Worm (Caenorhabditis elegans) whole organism, early embryonic: ENCODE data around the gene F44E5.1.

Experiments used
- B0310.2 ChIP-seq: sonication (generic microtip); optimal IDR thresholded peaks from 2 replicates; lab custom pipeline; 2016; ENCODE audit warnings: mild to moderate bottlenecking, missing genetic modification characterization, missing compliant biosample characterization
- F13C5.2 ChIP-seq: sonication (generic microtip); optimal IDR thresholded peaks from 2 replicates; lab custom pipeline; 2017; ENCODE audit warnings: mild to moderate bottlenecking, missing genetic modification characterization, inconsistent platforms, missing compliant biosample characterization
- ceh-13 ChIP-seq: fragments of 200-800 bp; sonication (Bioruptor generic); optimal IDR thresholded peaks from 2 replicates; lab custom pipeline; 2018; ENCODE audit warnings: mild to moderate bottlenecking, missing genetic modification characterization, missing compliant biosample characterization
- ceh-36 ChIP-seq: sonication (generic microtip); optimal IDR thresholded peaks from 2 replicates; lab custom pipeline; 2016; ENCODE audit warnings: missing genetic modification characterization, inconsistent platforms, missing compliant biosample characterization
- pes-1 ChIP-seq: fragments of 200-800 bp; sonication (Bioruptor generic); IDR thresholded peaks from 2 replicates; pipeline ENCODE4 v1.3.6; 2022; ENCODE audit warnings: missing genetic modification reagents, missing genetic modification characterization, missing compliant biosample characterization
- sea-1 ChIP-seq: fragments of 200-800 bp; sonication (Bioruptor generic); conservative IDR thresholded peaks from 2 replicates; pipeline ENCODE4 v1.3.6; 2022; ENCODE audit warnings: missing genetic modification characterization, missing compliant biosample characterization
- tbx-11 ChIP-seq: fragments of 200-800 bp; sonication (Bioruptor generic); IDR thresholded peaks from 2 replicates; pipeline ENCODE4 v1.3.6; 2022; ENCODE audit warnings: missing genetic modification characterization, missing compliant biosample characterization
- tbx-37 ChIP-seq: fragments of 200-800 bp; sonication (Bioruptor generic); conservative IDR thresholded peaks from 2 replicates; pipeline ENCODE4 v1.3.6; 2022; ENCODE audit warnings: missing genetic modification reagents, missing genetic modification characterization, missing compliant biosample characterization

DNA sequence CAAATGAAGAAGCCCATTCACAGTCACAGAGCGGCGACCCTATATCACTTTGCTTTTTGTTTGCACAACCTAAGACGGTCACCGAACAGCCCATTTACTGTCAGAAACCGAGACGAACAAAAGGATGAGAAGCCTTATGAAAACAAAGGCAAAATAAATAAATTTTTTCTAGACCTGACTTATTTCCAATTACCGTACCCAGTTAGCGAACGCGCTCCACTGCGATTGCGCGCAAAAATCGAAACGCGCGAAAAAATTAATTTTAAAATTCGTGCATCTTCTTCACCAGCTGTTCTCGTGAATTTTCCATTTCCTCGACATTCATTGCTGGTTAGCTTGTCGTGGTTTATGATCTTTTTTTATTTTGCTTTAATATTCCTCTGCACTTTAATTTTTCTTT is 8.1 kb upstream of the F44E5.1 start, which contains the start of gene F43G6.16:
- TF ChIP-seq ceh-13 = no peak
- TF ChIP-seq B0310.2 (tag; lab: Kevin White, UChicago) = no peak
- no peak for TF ChIP-seq sea-1 (GFP tag; lab: Robert Waterston, UW)
- no peak for TF ChIP-seq ceh-36
- no peak for TF ChIP-seq tbx-37 (GFP tag; lab: Robert Waterston, UW)
- no peak for TF ChIP-seq pes-1 (GFP tag; lab: Robert Waterston, UW)
- TF ChIP-seq tbx-11 (GFP tag; lab: Robert Waterston, UW) = no peak
- TF ChIP-seq F13C5.2 (tag; lab: Kevin White, UChicago) = no peak
